Worm (Caenorhabditis elegans): Measurements from ENCODE around the gene C02F4.4.

Gene C02F4.4

ce11 chrIV:10502345-10502744 lies 12.7 kb downstream of the C02F4.4 start:
- no peak for TF ChIP-seq ztf-1 (GFP tag; conservative IDR thresholded peaks at IDR 0.05)
- TF ChIP-seq nhr-25 (tag; optimal IDR thresholded peaks at IDR 0.05), result no peak
- peak; percentile 72 for TF ChIP-seq C34F6.9 (tag; optimal IDR thresholded peaks at IDR 0.05)
- no peak for TF ChIP-seq egl-27 (tag; optimal IDR thresholded peaks at IDR 0.05)
- TF ChIP-seq mbf-1 (tag; optimal IDR thresholded peaks at IDR 0.05), result no peak
- TF ChIP-seq F13H6.1 (tag; optimal IDR thresholded peaks at IDR 0.05), result peak; percentile 71
- no peak for TF ChIP-seq unc-62 (GFP tag; optimal IDR thresholded peaks at IDR 0.05)
- no peak for TF ChIP-seq Y55F3AM.14 (GFP tag; optimal IDR thresholded peaks at IDR 0.05)
- no peak for TF ChIP-seq nhr-11 (tag; optimal IDR thresholded peaks at IDR 0.05)
- no peak for TF ChIP-seq aly-2 (tag; optimal IDR thresholded peaks at IDR 0.05)
- no peak for TF ChIP-seq ceh-16 (tag; optimal IDR thresholded peaks at IDR 0.05)
- TF ChIP-seq nhr-77 (tag; optimal IDR thresholded peaks at IDR 0.05), result no peak
- TF ChIP-seq elt-1 (tag; optimal IDR thresholded peaks at IDR 0.05), result no peak
- peak; percentile 77 for TF ChIP-seq sma-9 (GFP tag; optimal IDR thresholded peaks at IDR 0.05)
- no peak for TF ChIP-seq sma-9 (tag; optimal IDR thresholded peaks at IDR 0.05)
- TF ChIP-seq nhr-129 (tag; optimal IDR thresholded peaks at IDR 0.05), result peak; percentile 79
- TF ChIP-seq zag-1 (tag; optimal IDR thresholded peaks at IDR 0.05), result no peak
- peak; percentile 85 for TF ChIP-seq fos-1 (tag; optimal IDR thresholded peaks at IDR 0.05)
- no peak for TF ChIP-seq nhr-21 (tag; optimal IDR thresholded peaks at IDR 0.05)
- TF ChIP-seq ZK546.5 (tag; optimal IDR thresholded peaks at IDR 0.05), result no peak
- TF ChIP-seq ztf-11 (tag; optimal IDR thresholded peaks at IDR 0.05), result no peak
- TF ChIP-seq elt-3 (tag; optimal IDR thresholded peaks at IDR 0.05), result no peak
- TF ChIP-seq nhr-23 (tag; optimal IDR thresholded peaks at IDR 0.05), result no peak
- peak in 1 of 2 experiments; percentile 50 for TF ChIP-seq lsy-2 (tag; optimal IDR thresholded peaks at IDR 0.05)
- TF ChIP-seq skn-1 (tag; optimal IDR thresholded peaks at IDR 0.05), result no peak
- TF ChIP-seq ceh-82 (tag; optimal IDR thresholded peaks at IDR 0.05), result no peak
- TF ChIP-seq mdl-1 (tag; optimal IDR thresholded peaks at IDR 0.05), result peak in 1 of 2 experiments; percentile 15
- no peak for TF ChIP-seq lin-11 (tag; optimal IDR thresholded peaks at IDR 0.05)
- TF ChIP-seq dmd-4 (tag; optimal IDR thresholded peaks at IDR 0.05), result no peak
- TF ChIP-seq gmeb-1 (tag; optimal IDR thresholded peaks at IDR 0.05), result peak; percentile 53
- no peak for TF ChIP-seq R02D3.7 (tag; optimal IDR thresholded peaks at IDR 0.05)
- peak; percentile 38 for TF ChIP-seq ztf-4 (tag; optimal IDR thresholded peaks at IDR 0.05)
- peak; percentile 19 for TF ChIP-seq sma-3 (GFP tag; optimal IDR thresholded peaks at IDR 0.05)
- TF ChIP-seq lin-39 (tag; optimal IDR thresholded peaks at IDR 0.05), result no peak
- no peak for TF ChIP-seq alr-1 (tag; optimal IDR thresholded peaks at IDR 0.05)
- no peak for TF ChIP-seq sem-4 (tag; optimal IDR thresholded peaks at IDR 0.05)
- no peak for TF ChIP-seq mab-5 (tag; optimal IDR thresholded peaks at IDR 0.05)
- no peak for TF ChIP-seq lin-13 (GFP tag; optimal IDR thresholded peaks at IDR 0.05)
- no peak for TF ChIP-seq snpc-4 (tag; optimal IDR thresholded peaks at IDR 0.05)
- no peak for TF ChIP-seq nhr-12 (tag; optimal IDR thresholded peaks at IDR 0.05)
- TF ChIP-seq unc-39 (tag; optimal IDR thresholded peaks at IDR 0.05), result no peak
- peak; percentile 38 for TF ChIP-seq ama-1 (optimal IDR thresholded peaks at IDR 0.05)
- TF ChIP-seq peb-1 (tag; optimal IDR thresholded peaks at IDR 0.05), result no peak
- TF ChIP-seq nhr-10 (tag; optimal IDR thresholded peaks at IDR 0.05), result no peak
- TF ChIP-seq nhr-237 (tag; optimal IDR thresholded peaks at IDR 0.05), result no peak
- TF ChIP-seq blmp-1 (tag; optimal IDR thresholded peaks at IDR 0.05; ENCODE audit: insufficient read depth), result no peak
- peak; percentile 82 for TF ChIP-seq crh-2 (tag; optimal IDR thresholded peaks at IDR 0.05)
- TF ChIP-seq nhr-6 (tag; optimal IDR thresholded peaks at IDR 0.05), result no peak
- TF ChIP-seq unc-55 (GFP tag; optimal IDR thresholded peaks at IDR 0.05), result peak; percentile 36

Data from whole organism, L2 larva.